Fruit fly (Drosophila melanogaster) S2 (cell line): ENCODE data around the gene CG7900.

ENCODE experiments used
- CG8478 ChIP-seq: fragments of >200 bp; optimal IDR thresholded peaks from 2 replicates; lab custom pipeline; 2018
- CTCF ChIP-seq, 2 experiments: fragments of >200 bp; optimal IDR thresholded peaks; 2 replicates each; lab custom pipeline; 2018

DNA sequence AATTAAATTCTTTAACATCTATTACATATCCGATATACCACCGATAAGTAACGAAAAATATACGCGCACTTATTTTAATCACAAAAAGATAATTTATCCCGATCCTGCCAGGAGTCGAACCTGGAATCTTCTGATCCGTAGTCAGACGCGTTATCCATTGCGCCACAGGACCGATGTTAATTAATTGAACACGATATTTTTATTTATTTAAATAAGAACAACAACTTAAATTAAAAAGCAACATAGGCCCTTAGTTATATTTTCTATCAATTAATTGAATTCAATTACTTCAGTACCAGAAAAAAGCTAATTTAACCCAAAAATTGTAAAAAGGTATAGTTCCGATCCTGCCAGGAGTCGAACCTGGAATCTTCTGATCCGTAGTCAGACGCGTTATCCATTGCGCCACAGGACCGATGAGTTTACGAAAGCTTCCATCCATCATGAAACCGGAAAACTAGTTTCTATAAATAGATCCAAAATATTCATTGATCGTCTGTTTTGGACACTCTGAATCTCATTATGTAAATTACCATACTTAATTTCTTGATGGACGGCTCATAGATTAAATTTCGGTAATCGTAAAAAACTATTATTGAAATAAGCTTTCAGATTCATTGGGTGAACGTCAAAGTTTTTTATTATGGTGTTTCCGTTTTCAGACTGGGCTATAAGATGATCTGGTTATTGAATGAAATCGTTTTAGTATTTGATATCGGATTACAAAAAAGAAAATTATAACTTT is 46.9 kb downstream of the CG7900 start:
- TF ChIP-seq CG8478 (lab: Kevin White, UChicago): no peak
- no peak for TF ChIP-seq CTCF (optimal IDR thresholded peaks at IDR 0.05; lab: Kevin White, UChicago)
